Fruit fly (Drosophila melanogaster) whole organism, adult: ENCODE data around the gene CG32198.

Experiments
- CG12768 ChIP-seq: fragments of 200-800 bp; sonication (Bioruptor generic); optimal IDR thresholded peaks from 2 replicates; lab custom pipeline; 2017; ENCODE audit warnings: missing biosample characterization, missing genetic modification characterization, mild to moderate bottlenecking, moderate library complexity, missing genetic modification reagents
- CG1620 ChIP-seq: fragments of 200-800 bp; sonication (Bioruptor generic); optimal IDR thresholded peaks from 2 replicates; lab custom pipeline; 2016; ENCODE audit warnings: missing biosample characterization, missing genetic modification characterization
- CG33017 ChIP-seq: fragments of 200-800 bp; sonication (Bioruptor generic); optimal IDR thresholded peaks from 2 replicates; lab custom pipeline; 2018; ENCODE audit warnings: missing biosample characterization, mild to moderate bottlenecking, missing genetic modification characterization, moderate library complexity
- CG5204 ChIP-seq: fragments of 200-800 bp; sonication (Bioruptor generic); optimal IDR thresholded peaks from 2 replicates; lab custom pipeline; 2016; ENCODE audit warnings: missing biosample characterization, missing genetic modification characterization
- CG7045 ChIP-seq: fragments of 200-800 bp; sonication (Bioruptor generic); optimal IDR thresholded peaks from 2 replicates; lab custom pipeline; 2017; ENCODE audit warnings: missing biosample characterization, mild to moderate bottlenecking, missing genetic modification characterization
- CG7101 ChIP-seq: fragments of 200-800 bp; sonication (Bioruptor generic); optimal IDR thresholded peaks from 2 replicates; lab custom pipeline; 2018; ENCODE audit warnings: missing biosample characterization, mild to moderate bottlenecking, missing genetic modification characterization, moderate library complexity
- Crg-1 ChIP-seq: fragments of 200-800 bp; sonication (Bioruptor generic); optimal IDR thresholded peaks from 2 replicates; lab custom pipeline; 2016; ENCODE audit warnings: missing biosample characterization, missing genetic modification characterization
- Hr96 ChIP-seq: fragments of 200-800 bp; sonication (Bioruptor generic); optimal IDR thresholded peaks from 2 replicates; lab custom pipeline; 2016; ENCODE audit warnings: missing biosample characterization, missing genetic modification characterization
- Mnt ChIP-seq: fragments of 200-800 bp; sonication (Bioruptor generic); optimal IDR thresholded peaks from 2 replicates; lab custom pipeline; 2016; ENCODE audit warnings: missing biosample characterization, mild to moderate bottlenecking, missing genetic modification characterization
- bab1 ChIP-seq: fragments of 200-800 bp; sonication (Bioruptor generic); optimal IDR thresholded peaks from 3 replicates; lab custom pipeline; 2019; ENCODE audit warnings: missing biosample characterization, mild to moderate bottlenecking, missing genetic modification characterization, moderate library complexity
- cic ChIP-seq: fragments of 200-800 bp; sonication (Bioruptor generic); optimal IDR thresholded peaks from 2 replicates; lab custom pipeline; 2017; ENCODE audit warnings: missing biosample characterization, mild to moderate bottlenecking, missing genetic modification characterization, moderate library complexity
- cnc ChIP-seq, 2 experiments: fragments of >200 bp; optimal IDR thresholded peaks; 2 replicates each; lab custom pipeline; 2017
- kay ChIP-seq: fragments of 200-800 bp; sonication (Bioruptor generic); peaks from one replicate; lab custom pipeline; 2016; ENCODE audit warnings: missing biosample characterization, missing genetic modification characterization, borderline replicate concordance
- ovo ChIP-seq: fragments of 200-800 bp; sonication (Bioruptor generic); optimal IDR thresholded peaks from 2 replicates; lab custom pipeline; 2016; ENCODE audit warnings: missing biosample characterization, missing genetic modification characterization
- pad ChIP-seq: fragments of 200-800 bp; sonication (Bioruptor generic); optimal IDR thresholded peaks from 3 replicates; lab custom pipeline; 2017; ENCODE audit warnings: missing biosample characterization, missing genetic modification characterization, mild to moderate bottlenecking, moderate library complexity, missing genetic modification reagents
- tj ChIP-seq: fragments of 200-800 bp; sonication (Bioruptor generic); optimal IDR thresholded peaks from 3 replicates; lab custom pipeline; 2017; ENCODE audit warnings: missing biosample characterization, mild to moderate bottlenecking, missing genetic modification characterization, moderate library complexity
- toe ChIP-seq: fragments of 200-800 bp; sonication (Bioruptor generic); optimal IDR thresholded peaks from 2 replicates; lab custom pipeline; 2016; ENCODE audit warnings: missing biosample characterization, missing genetic modification characterization

Gene CG32198

dm6 chr3L:18526676-18527075 lies at the start of gene CG32198:
CG32198 (plus strand) TSS chr3L:18526976.
- TF ChIP-seq cic, result no peak
- TF ChIP-seq pad (GFP tag; lab: Kevin White, UChicago), result no peak
- TF ChIP-seq ovo (GFP tag; lab: Kevin White, UChicago), result no peak
- TF ChIP-seq cnc (optimal IDR thresholded peaks at IDR 0.05; lab: Kevin White, UChicago), result no peak
- TF ChIP-seq CG7101 (tag; lab: Kevin White, UChicago), result no peak
- no peak for TF ChIP-seq bab1 (GFP tag; lab: Kevin White, UChicago)
- no peak for TF ChIP-seq CG1620 (GFP tag; lab: Kevin White, UChicago)
- no peak for TF ChIP-seq CG7045 (GFP tag; lab: Kevin White, UChicago)
- TF ChIP-seq tj (GFP tag; lab: Kevin White, UChicago), result no peak
- no peak for TF ChIP-seq CG33017
- TF ChIP-seq Mnt (GFP tag; lab: Kevin White, UChicago), result no peak
- no peak for TF ChIP-seq Crg-1
- no peak for TF ChIP-seq Hr96 (GFP tag; lab: Kevin White, UChicago)

- no peak for TF ChIP-seq ovo (GFP tag; lab: Kevin White, UChicago)
- TF ChIP-seq CG5204, result no peak
- TF ChIP-seq bab1 (GFP tag; lab: Kevin White, UChicago), result no peak
- TF ChIP-seq CG12768, result no peak
- no peak for TF ChIP-seq CG1620 (GFP tag; lab: Kevin White, UChicago)
- TF ChIP-seq cic, result no peak
- no peak for TF ChIP-seq CG7101 (tag; lab: Kevin White, UChicago)
- TF ChIP-seq toe, result no peak
- no peak for TF ChIP-seq pad (GFP tag; lab: Kevin White, UChicago)
- TF ChIP-seq Crg-1, result no peak
- no peak for TF ChIP-seq CG33017
- TF ChIP-seq kay (GFP tag; lab: Kevin White, UChicago), result no peak
- no peak for TF ChIP-seq tj (GFP tag; lab: Kevin White, UChicago)
Observed at dm6 chr3L:18502425-18502824, 24.4 kb upstream of the CG32198 start, which contains the start of gene AstC-R2. AstC-R2 (minus strand) TSS chr3L:18502557.

DNA sequence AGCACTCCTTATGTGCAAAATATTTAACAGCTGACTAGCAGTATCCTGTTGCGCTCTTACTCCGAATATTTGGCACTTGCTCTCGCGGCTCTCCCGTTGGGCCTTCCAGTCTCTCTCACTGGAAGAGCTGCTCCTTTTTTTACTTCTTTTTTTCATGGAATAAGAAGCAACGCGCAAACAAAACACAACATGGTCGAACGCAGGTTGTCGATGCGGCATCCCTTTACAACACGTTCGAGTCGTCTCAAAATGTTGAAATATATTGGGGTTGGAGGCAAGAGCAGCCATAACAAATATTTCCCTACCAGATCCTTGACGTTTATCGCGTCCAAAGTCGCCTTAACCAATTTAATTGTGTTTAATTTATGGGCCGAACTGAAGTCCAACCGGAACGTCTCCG lies 13.1 kb downstream of the CG32198 start:
- TF ChIP-seq Mnt (GFP tag; lab: Kevin White, UChicago) (no peak), Hr96 (GFP tag; lab: Kevin White, UChicago) (no peak), kay (GFP tag; lab: Kevin White, UChicago) (no peak), CG12768 (no peak), CG7101 (tag; lab: Kevin White, UChicago) (no peak), CG7045 (GFP tag; lab: Kevin White, UChicago) (no peak), cnc (optimal IDR thresholded peaks at IDR 0.05; lab: Kevin White, UChicago) (no peak), Crg-1 (no peak), CG1620 (GFP tag; lab: Kevin White, UChicago) (no peak)

DNA sequence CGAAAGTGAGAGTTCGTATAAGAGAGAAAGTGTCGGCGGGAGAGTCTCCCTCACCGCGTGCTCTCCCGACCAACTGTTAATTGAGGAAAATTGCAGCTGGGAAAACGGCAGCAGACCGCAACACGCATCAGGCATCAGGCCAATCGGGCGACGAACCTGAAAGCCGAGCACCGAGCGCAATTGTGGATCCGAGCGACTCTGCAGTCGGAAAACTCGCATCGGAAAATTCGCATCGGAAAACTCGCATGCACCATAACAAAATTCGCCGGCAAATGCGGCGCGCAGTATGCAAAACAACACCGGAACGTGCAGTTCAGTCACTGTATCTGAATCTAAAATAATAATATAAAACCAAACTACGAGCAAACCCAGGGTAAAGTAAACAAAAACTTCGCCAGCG lies 33.2 kb downstream of the CG32198 start, which contains the start of gene AstC-R1:
AstC-R1 (plus strand) TSS at position 301 of the 400 bp plus-strand sequence.
- TF ChIP-seq cnc (optimal IDR thresholded peaks at IDR 0.05; lab: Kevin White, UChicago), result no peak
- no peak for TF ChIP-seq CG33017
- TF ChIP-seq Hr96 (GFP tag; lab: Kevin White, UChicago), result no peak
- TF ChIP-seq CG5204, result no peak
- TF ChIP-seq toe, result no peak
